Fruit fly (Drosophila melanogaster) S2 (cell line): ENCODE measurements around the gene Tudor-SN.

Experiments
- CG8478 ChIP-seq: fragments of >200 bp; optimal IDR thresholded peaks from 2 replicates; lab custom pipeline; 2018
- CTCF ChIP-seq, 2 experiments: fragments of >200 bp; optimal IDR thresholded peaks; 2 replicates each; lab custom pipeline; 2018

DNA sequence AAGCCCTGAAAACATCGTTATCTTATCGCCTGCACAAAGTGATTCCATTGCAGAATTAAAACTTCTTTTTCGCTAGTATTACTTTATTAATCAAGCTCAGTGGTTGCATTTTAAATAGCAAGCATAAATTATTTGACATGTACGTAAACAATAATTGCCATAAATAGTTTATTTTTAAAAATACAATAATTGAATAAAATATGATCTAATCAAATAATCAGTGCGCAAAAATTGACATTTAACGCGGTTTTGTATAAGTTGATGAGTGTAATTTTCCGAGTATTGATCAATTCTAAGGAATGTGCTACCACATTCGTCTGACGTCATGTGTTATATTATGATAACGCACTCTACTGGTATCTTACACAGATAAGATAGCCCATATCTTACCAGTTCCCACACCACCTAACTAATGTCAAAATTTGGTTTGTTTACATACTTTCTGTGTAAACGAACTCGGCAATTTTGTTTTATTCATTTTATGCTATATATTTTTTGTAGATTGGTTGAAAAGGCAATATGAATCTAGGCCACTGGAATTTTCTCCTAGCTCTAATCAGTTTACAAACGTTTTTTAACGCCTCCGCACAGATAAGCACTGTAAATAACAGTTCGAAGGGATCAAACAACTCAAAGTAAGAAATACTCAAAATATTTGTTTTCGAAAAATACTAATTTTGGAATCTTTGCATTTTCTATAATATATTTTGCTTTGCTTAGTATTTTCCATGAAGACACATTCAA, 16.5 kb downstream of the Tudor-SN start, which contains the start of gene mthl14:
- TF ChIP-seq CTCF (optimal IDR thresholded peaks at IDR 0.05; lab: Kevin White, UChicago) = no peak
- no peak for TF ChIP-seq CG8478
